Worm (Caenorhabditis elegans): ENCODE measurements around the gene Y57E12AL.2.

Y57E12AL.2 gene

ce11 chrV:7087340-7087739, 29.4 kb downstream of the Y57E12AL.2 start:
- TF ChIP-seq B0310.2 (tag; optimal IDR thresholded peaks at IDR 0.05): no peak
- no peak for TF ChIP-seq ets-7 (tag; optimal IDR thresholded peaks at IDR 0.05)
- TF ChIP-seq tbx-37 (GFP tag; conservative IDR thresholded peaks at IDR 0.05): no peak

DNA sequence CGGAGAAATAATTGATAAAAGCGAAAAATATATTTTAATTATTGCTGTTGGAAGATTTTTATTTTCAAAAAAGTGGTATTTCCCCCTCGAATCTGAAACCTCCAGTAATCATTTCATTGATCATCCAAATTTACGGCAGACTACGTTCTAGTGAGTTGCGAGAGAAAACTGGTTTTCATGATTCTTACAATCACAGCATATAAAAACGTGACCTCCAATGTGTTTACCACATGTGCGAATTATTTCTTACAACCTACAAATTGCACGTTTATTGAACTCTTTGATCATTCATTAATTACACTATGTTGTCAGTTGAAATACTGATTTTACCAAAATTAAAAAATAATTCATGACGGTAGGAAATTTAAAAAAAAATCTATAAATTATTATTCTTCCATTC, 31.3 kb downstream of the Y57E12AL.2 start:
- TF ChIP-seq B0310.2 (tag; optimal IDR thresholded peaks at IDR 0.05) (no peak), hmbx-1 (tag; optimal IDR thresholded peaks at IDR 0.05) (no peak), flt-1 (GFP tag; IDR thresholded peaks at IDR 0.05) (no peak), sea-1 (GFP tag; conservative IDR thresholded peaks at IDR 0.05) (no peak), tbx-37 (GFP tag; conservative IDR thresholded peaks at IDR 0.05) (no peak), hnd-1 (tag; optimal IDR thresholded peaks at IDR 0.05) (no peak), pes-1 (GFP tag; IDR thresholded peaks at IDR 0.05) (no peak), aly-1 (tag; optimal IDR thresholded peaks at IDR 0.05) (no peak)

ce11 chrV:7091287-7091686, 33.4 kb downstream of the Y57E12AL.2 start, which contains the start of gene nhr-286:
Gene nhr-286, minus strand, starts transcription at chrV:7091610.
- TF ChIP-seq tra-4 (tag; optimal IDR thresholded peaks at IDR 0.05): no peak
- TF ChIP-seq B0310.2 (tag; optimal IDR thresholded peaks at IDR 0.05): no peak
- no peak for TF ChIP-seq sea-1 (GFP tag; conservative IDR thresholded peaks at IDR 0.05)
- no peak for TF ChIP-seq aly-1 (tag; optimal IDR thresholded peaks at IDR 0.05)
- TF ChIP-seq tbx-37 (GFP tag; conservative IDR thresholded peaks at IDR 0.05): no peak
- TF ChIP-seq F13C5.2 (tag; optimal IDR thresholded peaks at IDR 0.05): no peak
- no peak for TF ChIP-seq ama-1 (optimal IDR thresholded peaks at IDR 0.05)
- TF ChIP-seq ceh-13 (GFP tag; optimal IDR thresholded peaks at IDR 0.05): no peak
- no peak for TF ChIP-seq hnd-1 (tag; optimal IDR thresholded peaks at IDR 0.05)
- TF ChIP-seq pes-1 (GFP tag; IDR thresholded peaks at IDR 0.05): no peak
- TF ChIP-seq scrt-1 (GFP tag; IDR thresholded peaks at IDR 0.05): no peak
- no peak for TF ChIP-seq ets-7 (tag; optimal IDR thresholded peaks at IDR 0.05)
- TF ChIP-seq hmg-4 (GFP tag; optimal IDR thresholded peaks at IDR 0.05): no peak
- TF ChIP-seq flt-1 (GFP tag; IDR thresholded peaks at IDR 0.05): no peak
- TF ChIP-seq ceh-36 (tag; optimal IDR thresholded peaks at IDR 0.05): no peak
- no peak for TF ChIP-seq hmbx-1 (tag; optimal IDR thresholded peaks at IDR 0.05)

DNA sequence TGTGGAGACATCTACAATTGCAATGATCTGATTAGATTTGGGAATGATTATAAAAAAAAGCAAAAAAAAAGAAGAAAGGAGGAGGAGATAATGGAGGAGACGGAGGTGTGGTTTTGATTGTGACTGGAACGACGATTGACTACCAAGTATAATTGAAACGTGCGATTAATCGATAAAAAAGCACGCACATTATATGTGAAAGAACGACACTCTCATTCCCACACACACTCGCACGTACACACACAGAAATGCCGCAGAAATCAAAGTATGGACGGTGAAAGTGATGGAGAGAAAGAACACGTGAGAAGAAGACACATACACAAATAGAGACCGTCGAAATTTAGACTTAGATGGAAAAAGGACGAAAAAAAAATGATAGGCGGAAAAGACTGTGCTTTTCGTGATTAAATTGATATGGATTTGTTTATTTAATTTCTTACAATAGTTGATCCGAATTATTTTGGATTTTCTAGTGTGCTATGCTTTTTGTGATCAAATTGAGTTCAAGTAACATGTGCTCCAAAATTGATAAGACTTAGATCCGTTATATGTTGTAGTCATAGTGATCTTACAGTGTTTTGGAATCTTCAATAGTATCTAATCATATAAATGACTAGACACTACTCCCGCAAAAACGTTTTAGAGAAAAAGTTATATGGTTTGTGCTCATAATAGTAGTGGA, 36.0 kb downstream of the Y57E12AL.2 start, which contains the start of gene nhr-135:
TSS of gene nhr-135 (minus strand) at position 51 of the 682 bp plus-strand sequence.
- no peak for TF ChIP-seq tbx-11 (GFP tag; IDR thresholded peaks at IDR 0.05)
- no peak for TF ChIP-seq hnd-1 (tag; optimal IDR thresholded peaks at IDR 0.05)
- TF ChIP-seq hmg-4 (GFP tag; optimal IDR thresholded peaks at IDR 0.05): no peak
- no peak for TF ChIP-seq pes-1 (GFP tag; IDR thresholded peaks at IDR 0.05)

DNA sequence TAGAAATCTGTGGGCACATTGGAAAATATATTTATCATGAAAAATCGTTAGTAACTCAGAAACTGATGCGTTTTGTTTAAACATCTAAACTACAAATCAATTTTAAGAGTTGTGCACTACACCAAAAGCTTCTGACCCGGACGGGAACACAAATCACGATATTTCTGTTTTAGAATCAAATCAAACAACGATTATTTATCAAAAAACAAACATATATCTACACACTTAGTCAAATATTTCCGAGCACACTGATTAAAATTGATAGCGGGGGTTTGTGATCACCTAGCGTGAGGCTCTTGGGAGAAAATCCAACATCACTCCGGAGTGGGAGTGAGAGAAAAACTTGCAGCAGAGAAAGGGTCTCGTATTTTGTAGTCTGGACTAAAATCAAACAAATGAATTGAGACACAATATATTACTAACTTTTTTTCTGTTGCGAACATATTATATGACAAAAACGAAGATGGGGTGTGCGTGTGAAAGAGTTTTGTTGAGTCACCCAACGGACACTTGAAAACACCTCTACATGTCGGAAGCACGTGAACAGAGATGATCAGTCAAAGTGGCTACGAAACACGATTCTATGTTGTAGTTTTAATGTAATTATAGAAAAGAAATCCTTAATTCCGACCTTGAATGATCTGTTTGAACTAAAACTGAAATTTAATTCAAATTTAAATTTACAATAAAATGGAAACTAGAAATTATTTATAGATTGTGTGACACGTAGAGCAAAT, 37.5 kb downstream of the Y57E12AL.2 start:
- TF ChIP-seq sea-1 (GFP tag; conservative IDR thresholded peaks at IDR 0.05) (no peak), ets-7 (tag; optimal IDR thresholded peaks at IDR 0.05) (no peak), tbx-37 (GFP tag; conservative IDR thresholded peaks at IDR 0.05) (no peak), B0310.2 (tag; optimal IDR thresholded peaks at IDR 0.05) (no peak), flt-1 (GFP tag; IDR thresholded peaks at IDR 0.05) (no peak), F13C5.2 (tag; optimal IDR thresholded peaks at IDR 0.05) (no peak), ceh-36 (tag; optimal IDR thresholded peaks at IDR 0.05) (no peak), ama-1 (optimal IDR thresholded peaks at IDR 0.05) (no peak), pes-1 (GFP tag; IDR thresholded peaks at IDR 0.05) (no peak), hmbx-1 (tag; optimal IDR thresholded peaks at IDR 0.05) (no peak)

- TF ChIP-seq B0310.2 (tag; optimal IDR thresholded peaks at IDR 0.05) (no peak), aly-1 (tag; optimal IDR thresholded peaks at IDR 0.05) (no peak), tra-4 (tag; optimal IDR thresholded peaks at IDR 0.05) (no peak)
These were observed 38.3 kb downstream of the Y57E12AL.2 start for ce11 chrV:7096129-7096730.

DNA sequence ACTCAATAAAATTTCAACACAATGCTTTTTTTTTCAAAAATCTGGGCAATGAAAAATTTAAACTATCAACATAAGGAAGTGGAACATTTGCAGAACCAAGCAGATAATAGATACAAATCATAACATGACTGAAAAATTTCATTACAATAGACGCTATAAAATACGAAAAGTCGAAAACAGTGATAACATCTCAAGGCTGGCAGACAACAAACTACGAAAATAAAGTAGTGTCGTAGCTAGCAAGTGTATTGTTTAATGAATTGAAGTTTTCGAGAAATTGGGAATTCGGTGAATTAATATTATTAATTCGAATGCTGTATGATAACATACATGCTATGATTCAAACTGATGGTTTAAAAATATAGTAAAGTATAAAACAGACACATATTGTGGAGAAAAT, 38.9 kb downstream of the Y57E12AL.2 start:
- TF ChIP-seq hnd-1 (tag; optimal IDR thresholded peaks at IDR 0.05): no peak
- TF ChIP-seq ama-1 (optimal IDR thresholded peaks at IDR 0.05): no peak
- no peak for TF ChIP-seq flt-1 (GFP tag; IDR thresholded peaks at IDR 0.05)
- no peak for TF ChIP-seq tbx-11 (GFP tag; IDR thresholded peaks at IDR 0.05)
- no peak for TF ChIP-seq tra-4 (tag; optimal IDR thresholded peaks at IDR 0.05)
- TF ChIP-seq ets-7 (tag; optimal IDR thresholded peaks at IDR 0.05): no peak
- no peak for TF ChIP-seq aly-1 (tag; optimal IDR thresholded peaks at IDR 0.05)
- TF ChIP-seq F13C5.2 (tag; optimal IDR thresholded peaks at IDR 0.05): no peak
- no peak for TF ChIP-seq scrt-1 (GFP tag; IDR thresholded peaks at IDR 0.05)
- no peak for TF ChIP-seq ceh-13 (GFP tag; optimal IDR thresholded peaks at IDR 0.05)
- TF ChIP-seq sea-1 (GFP tag; conservative IDR thresholded peaks at IDR 0.05): no peak
- TF ChIP-seq pes-1 (GFP tag; IDR thresholded peaks at IDR 0.05): no peak

DNA sequence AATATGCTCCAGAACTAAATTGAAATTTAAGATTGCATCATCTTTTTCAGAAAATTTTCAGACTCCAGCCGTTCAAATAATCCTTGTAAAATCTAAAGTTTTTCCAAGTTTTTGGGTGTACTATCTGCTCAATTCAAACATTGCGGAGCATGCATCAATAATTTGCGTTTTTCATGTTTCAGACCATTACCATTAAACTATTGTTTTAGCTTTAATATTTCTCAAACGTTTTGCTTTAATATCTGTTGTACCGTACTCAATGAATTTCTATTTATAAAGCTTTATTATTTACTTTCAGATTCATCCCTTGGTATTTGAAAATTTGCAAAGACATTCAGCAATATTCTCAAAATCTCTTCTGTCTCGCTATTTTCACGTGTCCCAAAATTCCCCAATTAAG, 45.4 kb downstream of the Y57E12AL.2 start, which contains the start of gene odr-2:
TSS of gene odr-2 (plus strand) at position 301 of the 400 bp plus-strand sequence.
- TF ChIP-seq sea-1 (GFP tag; conservative IDR thresholded peaks at IDR 0.05) (no peak), tbx-37 (GFP tag; conservative IDR thresholded peaks at IDR 0.05) (no peak), tbx-11 (GFP tag; IDR thresholded peaks at IDR 0.05) (no peak)
